Fruit fly (Drosophila melanogaster): ENCODE results near the gene ro.

Gene ro

DNA sequence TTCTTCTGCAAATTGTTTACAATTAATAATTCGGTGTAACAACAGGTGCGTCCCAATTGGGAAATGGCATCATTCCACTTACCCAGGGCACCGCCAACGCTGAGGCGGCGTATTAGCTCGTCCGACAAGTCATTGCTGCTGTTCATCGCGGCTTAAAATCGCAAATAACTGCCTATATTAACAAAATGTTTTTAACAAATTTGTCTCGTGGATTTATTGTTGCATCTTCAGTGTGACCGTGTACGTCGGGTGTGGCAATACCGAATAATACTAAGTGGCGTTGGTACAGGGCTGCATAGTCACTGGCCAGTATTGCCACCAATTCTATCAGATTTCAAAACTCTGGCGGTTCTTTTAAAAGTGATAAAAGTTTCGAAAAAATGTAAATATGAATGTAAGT is 31.6 kb upstream of the ro start, which contains the start of gene Ets97D (continued):
- TF ChIP-seq caup (GFP tag; optimal IDR thresholded peaks at IDR 0.05; ENCODE audit: severe bottlenecking) (no peak), lbe (GFP tag; optimal IDR thresholded peaks at IDR 0.05) (no peak), Ada2b (GFP tag; IDR thresholded peaks at IDR 0.05) (no peak), zen (tag; optimal IDR thresholded peaks at IDR 0.05) (no peak), CG3847 (GFP tag; IDR thresholded peaks at IDR 0.05) (peak; percentile 65), insv (GFP tag; optimal IDR thresholded peaks at IDR 0.05) (peak in 1 of 2 experiments; percentile 42), CG1024 (GFP tag; IDR thresholded peaks at IDR 0.05) (no peak), Myb (GFP tag; optimal IDR thresholded peaks at IDR 0.05) (peak; percentile 43), pzg (GFP tag; optimal IDR thresholded peaks at IDR 0.05) (peak; percentile 95), mirr (GFP tag; optimal IDR thresholded peaks at IDR 0.05) (no peak), CG13296 (GFP tag; optimal IDR thresholded peaks at IDR 0.05) (no peak), CG34422 (GFP tag; IDR thresholded peaks at IDR 0.05) (peak; percentile 40; the same call in 1 of the 3 replicates), slp2 (GFP tag; optimal IDR thresholded peaks at IDR 0.05) (no peak), HLH3B (GFP tag; IDR thresholded peaks at IDR 0.05) (no peak), z (GFP tag; IDR thresholded peaks at IDR 0.05) (no peak), tll (GFP tag; optimal IDR thresholded peaks at IDR 0.05) (no peak), btn (GFP tag; optimal IDR thresholded peaks at IDR 0.05) (no peak), NC2β (GFP tag; optimal IDR thresholded peaks at IDR 0.05) (peak; percentile 37), fru (optimal IDR thresholded peaks at IDR 0.05) (no peak), CG12071 (GFP tag; optimal IDR thresholded peaks at IDR 0.05) (no peak), tx (GFP tag; optimal IDR thresholded peaks at IDR 0.05) (no peak), gcm2 (GFP tag; optimal IDR thresholded peaks at IDR 0.05) (no peak), Side (GFP tag; optimal IDR thresholded peaks at IDR 0.05) (no peak), ewg (GFP tag; optimal IDR thresholded peaks at IDR 0.05) (no peak), NFAT (GFP tag; IDR thresholded peaks at IDR 0.05) (no peak), Fer3 (tag; optimal IDR thresholded peaks at IDR 0.05) (no peak), prd (optimal IDR thresholded peaks at IDR 0.05) (no peak), prd (GFP tag; IDR thresholded peaks at IDR 0.05) (no peak), CG10462 (GFP tag; optimal IDR thresholded peaks at IDR 0.05) (no peak), YL-1 (GFP tag; optimal IDR thresholded peaks at IDR 0.05) (peak; percentile 82), CG12769 (tag; optimal IDR thresholded peaks at IDR 0.05) (peak; percentile 8), sr (GFP tag; IDR thresholded peaks at IDR 0.05) (no peak), Scr (GFP tag; IDR thresholded peaks at IDR 0.05; ENCODE audit: partially characterized antibody) (peak; percentile 19; the same call in 1 of the 2 replicates), CG17612 (GFP tag; IDR thresholded peaks at IDR 0.05) (no peak), CG9876 (GFP tag; optimal IDR thresholded peaks at IDR 0.05) (no peak), hb (GFP tag; IDR thresholded peaks at IDR 0.05; ENCODE audit: partially characterized antibody) (no peak), CG15269 (tag; optimal IDR thresholded peaks at IDR 0.05) (no peak), pnt (GFP tag; optimal IDR thresholded peaks at IDR 0.05) (no peak), CG31388 (GFP tag; optimal IDR thresholded peaks at IDR 0.05) (no peak), CG4360 (GFP tag; IDR thresholded peaks at IDR 0.05) (0 out of 2 replicates have a peak, but pooled peaks have one; percentile 9), CHES-1-like (GFP tag; optimal IDR thresholded peaks at IDR 0.05) (peak; percentile 74), trh (GFP tag; optimal IDR thresholded peaks at IDR 0.05) (no peak), CG11504 (tag; optimal IDR thresholded peaks at IDR 0.05) (peak; percentile 4), CG12659 (GFP tag; optimal IDR thresholded peaks at IDR 0.05) (peak; percentile 43), p53 (GFP tag; optimal IDR thresholded peaks at IDR 0.05) (peak; percentile 1), CG10543 (GFP tag; optimal IDR thresholded peaks at IDR 0.05) (no peak), vnd (GFP tag; IDR thresholded peaks at IDR 0.05; ENCODE audit: partially characterized antibody) (no peak), Ptx1 (GFP tag; IDR thresholded peaks at IDR 0.05) (no peak), rib (GFP tag; IDR thresholded peaks at IDR 0.05) (no peak), Xrp1 (GFP tag; IDR thresholded peaks at IDR 0.05) (no peak), E2f1 (GFP tag; IDR thresholded peaks at IDR 0.05) (no peak), CG7357 (GFP tag; IDR thresholded peaks at IDR 0.05) (no peak), sens (GFP tag) (peak; percentile 77)

Measured in whole organism, embryonic.